Worm (Caenorhabditis elegans) whole organism, dauer: ENCODE results near the gene wdr-4.

Source experiments
- unc-62 ChIP-seq: sonication (generic microtip); optimal IDR thresholded peaks from 2 replicates; lab custom pipeline; 2017; ENCODE audit warnings: missing biosample characterization, missing genetic modification reagents, missing genetic modification characterization

wdr-4 gene

DNA sequence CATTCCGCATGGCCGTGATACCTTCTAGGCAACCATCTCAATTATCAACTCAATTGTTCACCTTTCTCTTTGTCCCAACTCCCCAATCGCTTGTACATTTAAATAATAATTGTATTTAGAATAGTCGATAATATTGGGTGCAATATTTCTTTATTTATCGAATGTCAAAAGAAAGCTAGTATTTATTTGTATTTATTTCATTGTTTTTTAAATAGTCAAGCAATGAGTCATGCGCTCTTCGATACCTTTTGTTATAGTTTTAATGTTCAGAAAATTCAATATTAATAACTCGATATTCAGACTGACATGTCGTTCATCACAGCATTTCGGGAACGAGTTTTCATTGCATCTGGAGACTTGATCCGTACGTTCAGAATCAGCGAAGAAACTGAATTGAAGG is at the start of gene wdr-4:
wdr-4 (plus strand) TSS at position 301 of the 400 bp plus-strand sequence.
- no peak for TF ChIP-seq unc-62 (GFP tag; lab: Kevin White, UChicago)

DNA sequence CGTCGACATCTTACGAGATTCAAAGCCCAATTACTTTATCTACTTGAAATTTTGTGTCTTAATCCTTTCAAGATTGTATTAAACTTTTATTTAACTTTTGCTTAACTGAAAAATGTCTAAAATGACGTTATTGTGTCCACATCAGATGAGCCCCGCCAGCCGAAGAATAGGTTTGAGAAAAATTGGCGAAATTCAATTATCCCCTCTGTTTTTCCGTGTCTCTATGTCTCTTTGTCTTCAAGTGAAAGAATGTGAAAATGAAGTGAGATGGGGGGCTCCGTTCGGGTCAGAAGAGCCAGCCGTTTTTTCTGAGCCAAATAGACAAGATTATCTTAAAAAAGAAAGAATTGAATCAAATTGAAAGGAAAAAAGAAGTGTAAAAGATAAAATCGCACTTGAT is 48.3 kb upstream of the wdr-4 start:
- TF ChIP-seq unc-62 (GFP tag; lab: Kevin White, UChicago), result no peak

ce11 chrIII:6679323-6679722 is 46.3 kb upstream of the wdr-4 start:
- TF ChIP-seq unc-62 (GFP tag; lab: Kevin White, UChicago), result no peak

DNA sequence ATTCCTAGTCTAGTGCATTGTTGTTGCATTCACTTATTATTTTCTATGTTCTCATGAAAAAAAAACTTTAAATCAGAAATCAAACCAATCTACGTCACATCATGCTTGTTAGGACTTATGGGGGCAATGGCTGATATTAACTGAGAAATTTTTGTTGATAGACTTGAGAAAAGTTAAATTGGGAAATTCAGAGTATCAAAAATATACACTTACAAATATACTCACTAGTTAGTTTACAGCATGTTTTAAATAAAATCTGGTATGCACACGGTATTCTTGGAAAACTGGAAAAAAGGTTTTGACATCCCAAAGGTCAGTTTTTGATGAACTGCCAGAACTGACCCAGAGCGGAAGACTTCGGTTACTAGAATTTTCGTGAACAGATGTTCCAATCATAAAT is 44.6 kb upstream of the wdr-4 start:
- TF ChIP-seq unc-62 (GFP tag; lab: Kevin White, UChicago), result no peak

DNA sequence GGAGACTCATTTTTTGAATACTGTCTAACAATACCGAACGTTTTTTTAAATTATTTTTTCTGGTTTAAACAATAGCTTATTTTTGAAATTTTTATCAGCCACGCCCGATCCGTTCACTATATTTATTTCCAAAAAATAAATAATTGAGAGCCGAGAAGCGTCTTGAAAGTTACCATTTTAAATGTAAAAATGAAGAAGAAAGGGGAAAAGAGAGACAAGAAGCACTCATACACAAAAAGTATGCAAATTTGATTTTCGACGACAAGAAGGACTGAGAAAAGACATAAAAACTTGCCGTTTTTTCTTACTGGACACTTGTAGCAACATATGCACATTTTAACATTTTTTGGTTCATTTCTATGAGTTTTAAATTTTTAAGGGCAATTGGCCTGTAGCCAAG is 43.8 kb upstream of the wdr-4 start:
- TF ChIP-seq unc-62 (GFP tag; lab: Kevin White, UChicago), result no peak

DNA sequence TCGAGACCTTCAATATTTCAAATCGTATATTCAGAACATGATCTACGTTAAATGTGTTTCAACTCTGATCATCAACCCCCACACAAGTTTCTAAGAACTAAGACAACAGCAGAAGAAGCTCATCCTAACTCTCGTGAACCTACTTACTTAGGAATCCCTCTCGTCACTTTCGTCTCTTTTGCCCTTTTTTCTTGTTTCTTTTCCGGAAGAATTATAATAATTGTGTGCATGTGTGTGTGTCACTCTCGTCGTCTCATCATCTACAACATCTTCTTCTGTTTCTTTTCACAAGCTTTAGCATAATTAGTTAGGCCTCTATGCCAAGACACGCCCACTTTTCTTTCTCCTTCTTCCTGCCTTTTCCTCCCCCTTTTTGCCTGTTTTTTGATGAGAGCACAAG is 35.1 kb upstream of the wdr-4 start:
- TF ChIP-seq unc-62 (GFP tag; lab: Kevin White, UChicago), result no peak

ce11 chrIII:6693285-6693684 is 32.3 kb upstream of the wdr-4 start:
- no peak for TF ChIP-seq unc-62 (GFP tag; lab: Kevin White, UChicago)

DNA sequence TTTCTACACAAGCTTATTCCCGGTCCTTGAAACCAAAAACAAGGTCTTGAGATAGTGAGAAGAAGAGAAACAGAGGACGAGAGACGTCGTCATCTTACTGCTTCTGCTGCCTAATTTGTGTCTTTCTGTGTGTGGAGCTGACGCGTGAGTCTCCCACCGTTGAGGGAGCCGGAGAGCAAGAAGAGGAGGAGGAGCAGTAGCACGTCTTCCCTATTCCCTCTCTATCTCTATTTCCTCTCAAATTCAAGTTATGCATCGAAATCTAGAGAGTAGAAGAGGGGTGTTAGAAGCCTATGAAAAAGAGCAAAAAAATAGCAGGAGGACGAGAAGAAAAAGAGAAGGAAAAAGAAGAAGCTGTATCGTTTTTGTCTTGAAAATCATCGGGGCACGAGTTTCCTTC is 30.4 kb upstream of the wdr-4 start:
- TF ChIP-seq unc-62 (GFP tag; lab: Kevin White, UChicago), result no peak

DNA sequence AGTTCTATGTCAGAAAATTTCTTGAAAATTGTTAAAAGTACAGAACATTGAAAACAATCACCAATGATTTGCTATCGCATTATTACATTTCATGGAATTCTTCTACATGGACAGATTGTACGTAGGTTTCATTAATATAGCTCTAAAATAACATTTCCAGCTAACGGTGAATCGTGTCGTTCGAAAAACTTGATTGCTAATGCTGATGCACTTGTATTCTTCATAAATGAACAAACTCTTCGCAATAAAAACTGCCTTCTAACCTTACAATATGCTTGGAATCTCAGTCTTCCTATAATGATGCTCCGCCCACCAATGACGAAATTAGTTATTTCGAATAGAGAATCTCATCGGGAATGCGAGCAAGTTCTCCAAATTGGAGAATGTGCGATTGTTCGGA is 20.1 kb upstream of the wdr-4 start, which contains the start of gene F37A4.6:
F37A4.6 (plus strand) TSS at position 301 of the 400 bp plus-strand sequence.
- TF ChIP-seq unc-62 (GFP tag; lab: Kevin White, UChicago), result no peak

- TF ChIP-seq unc-62 (GFP tag; lab: Kevin White, UChicago), result no peak
Measured at ce11 chrIII:6709983-6710382, 15.6 kb upstream of the wdr-4 start, which contains the start of gene isw-1. Gene isw-1 (minus strand): TSS chrIII:6710100.

- TF ChIP-seq unc-62 (GFP tag; lab: Kevin White, UChicago), result no peak
Measured at ce11 chrIII:6711590-6711989, 14.0 kb upstream of the wdr-4 start, which contains the start of gene F37A4.5. Gene F37A4.5 (plus strand): TSS chrIII:6711890.

ce11 chrIII:6713266-6713665 is 12.3 kb upstream of the wdr-4 start, which contains the start of gene F37A4.4:
Gene F37A4.4 (plus strand): TSS chrIII:6713566.
- TF ChIP-seq unc-62 (GFP tag; lab: Kevin White, UChicago), result no peak

DNA sequence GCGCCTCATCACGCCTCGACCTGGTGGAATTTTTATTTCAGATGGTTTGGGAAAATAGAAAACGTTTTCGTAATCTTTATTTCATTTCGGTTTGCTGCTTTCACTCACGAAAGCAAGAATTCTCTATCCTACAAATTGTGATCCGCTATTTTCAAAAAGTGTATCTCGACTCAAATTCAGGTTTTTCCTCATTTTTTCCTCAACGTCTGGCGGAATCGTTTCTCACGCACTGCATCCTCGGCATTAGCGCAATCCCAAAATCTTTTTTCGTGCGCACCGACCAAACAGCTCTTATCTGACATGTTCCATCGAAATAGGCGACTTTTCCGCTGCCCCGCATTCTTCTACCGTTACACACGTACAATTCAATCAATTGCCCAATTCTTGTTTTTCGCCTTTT is 7.3 kb upstream of the wdr-4 start, which contains the start of gene F37A4.3:
F37A4.3 (plus strand) TSS at position 301 of the 400 bp plus-strand sequence.
- TF ChIP-seq unc-62 (GFP tag; lab: Kevin White, UChicago), result no peak

- TF ChIP-seq unc-62 (GFP tag; lab: Kevin White, UChicago), result no peak
Measured at ce11 chrIII:6722208-6722679, 3.3 kb upstream of the wdr-4 start, which contains the start of the genes bath-41 and F37A4.2. Gene bath-41 (minus strand): TSS chrIII:6722258. Gene F37A4.2 (plus strand): TSS chrIII:6722454.

- TF ChIP-seq unc-62 (GFP tag; lab: Kevin White, UChicago), result no peak
Measured at ce11 chrIII:6723089-6723488, 2.5 kb upstream of the wdr-4 start, which contains the start of gene F37A4.1. Gene F37A4.1 (plus strand): TSS chrIII:6723389.

DNA sequence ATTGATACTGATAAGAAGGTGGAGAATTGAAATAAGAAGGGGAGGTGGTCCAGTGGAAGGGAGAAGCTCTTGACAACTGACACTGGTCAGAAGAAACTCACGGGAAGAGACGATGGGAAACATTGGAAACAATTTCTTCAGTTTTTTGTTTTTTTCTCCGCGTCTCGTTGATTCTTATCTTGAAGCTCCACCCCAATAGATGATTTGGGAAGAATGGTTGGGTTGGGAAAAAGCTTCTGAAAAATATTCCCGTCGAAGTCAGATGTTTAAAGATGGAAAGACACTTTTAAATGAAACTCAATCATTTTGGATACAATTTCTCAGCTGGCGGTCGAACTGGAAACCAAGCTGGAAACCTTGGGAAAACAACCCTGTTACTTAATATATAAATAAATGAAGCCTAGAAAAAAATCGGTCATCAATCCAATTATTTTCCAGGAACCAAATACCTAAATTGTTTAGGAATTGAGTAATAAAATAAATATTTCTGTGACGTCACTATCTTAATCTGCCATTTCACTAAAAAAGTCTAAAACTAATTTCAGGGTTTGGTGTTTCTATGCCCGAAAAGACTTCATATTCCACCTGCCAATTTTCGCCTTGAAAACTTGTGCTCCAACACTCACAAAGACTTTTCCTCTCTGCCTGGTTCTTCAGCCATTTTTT is 4.7 kb downstream of the wdr-4 start, which contains the start of the genes Y102E9.5 and odr-4:
Y102E9.5 (minus strand) TSS at position 101 of the 666 bp plus-strand sequence.
odr-4 (plus strand) TSS at position 616 of the 666 bp plus-strand sequence.
- no peak for TF ChIP-seq unc-62 (GFP tag; lab: Kevin White, UChicago)

- TF ChIP-seq unc-62 (GFP tag; lab: Kevin White, UChicago), result no peak
Measured at ce11 chrIII:6731285-6731684, 5.7 kb downstream of the wdr-4 start.
